Worm (Caenorhabditis elegans): Measurements from ENCODE around the gene str-23.

The str-23 gene

ce11 chrV:15658262-15659060 lies 13.8 kb downstream of the str-23 start:
- TF ChIP-seq daf-12 (tag; optimal IDR thresholded peaks at IDR 0.05): no peak
- TF ChIP-seq elt-2 (tag; optimal IDR thresholded peaks at IDR 0.05): peak; percentile 16
- no peak for TF ChIP-seq ztf-11 (tag; optimal IDR thresholded peaks at IDR 0.05)
- no peak for TF ChIP-seq nhr-12 (tag; optimal IDR thresholded peaks at IDR 0.05)
- TF ChIP-seq eor-1 (tag; optimal IDR thresholded peaks at IDR 0.05): no peak
- TF ChIP-seq ama-1 (optimal IDR thresholded peaks at IDR 0.05): no peak
- TF ChIP-seq egl-5 (tag; optimal IDR thresholded peaks at IDR 0.05): peak; percentile 1
- TF ChIP-seq ZK546.5 (tag; optimal IDR thresholded peaks at IDR 0.05): no peak
- no peak for TF ChIP-seq zag-1 (tag; optimal IDR thresholded peaks at IDR 0.05)
- TF ChIP-seq nhr-25 (tag; optimal IDR thresholded peaks at IDR 0.05): no peak
- no peak for TF ChIP-seq ceh-82 (tag; optimal IDR thresholded peaks at IDR 0.05)
- TF ChIP-seq unc-62 (GFP tag; optimal IDR thresholded peaks at IDR 0.05): no peak
- no peak for TF ChIP-seq lin-15B (tag; optimal IDR thresholded peaks at IDR 0.05)
- no peak for TF ChIP-seq R02D3.7 (tag; optimal IDR thresholded peaks at IDR 0.05)
- no peak for TF ChIP-seq nhr-28 (tag; optimal IDR thresholded peaks at IDR 0.05)
- TF ChIP-seq jun-1 (tag; optimal IDR thresholded peaks at IDR 0.05): no peak
- TF ChIP-seq nfya-1 (tag; optimal IDR thresholded peaks at IDR 0.05; ENCODE audit: insufficient read depth): no peak
- TF ChIP-seq ceh-16 (tag; optimal IDR thresholded peaks at IDR 0.05): no peak

ce11 chrV:15661003-15661402 lies 16.3 kb downstream of the str-23 start:
- TF ChIP-seq nhr-25 (tag; optimal IDR thresholded peaks at IDR 0.05) (peak; percentile 99), elt-1 (tag; optimal IDR thresholded peaks at IDR 0.05) (peak; percentile 98), nhr-23 (tag; optimal IDR thresholded peaks at IDR 0.05) (peak; percentile 79), nhr-67 (tag; optimal IDR thresholded peaks at IDR 0.05) (no peak)

- no peak for TF ChIP-seq nhr-28 (tag; optimal IDR thresholded peaks at IDR 0.05)
- TF ChIP-seq ztf-11 (tag; optimal IDR thresholded peaks at IDR 0.05): no peak
- no peak for TF ChIP-seq mdl-1 (tag; optimal IDR thresholded peaks at IDR 0.05)
- TF ChIP-seq unc-62 (GFP tag; optimal IDR thresholded peaks at IDR 0.05): no peak
- no peak for TF ChIP-seq ama-1 (optimal IDR thresholded peaks at IDR 0.05)
- TF ChIP-seq hmg-11 (tag; optimal IDR thresholded peaks at IDR 0.05): no peak
- no peak for TF ChIP-seq sea-2 (GFP tag; optimal IDR thresholded peaks at IDR 0.05)
- TF ChIP-seq aly-2 (tag; optimal IDR thresholded peaks at IDR 0.05): no peak
- no peak for TF ChIP-seq fos-1 (tag; optimal IDR thresholded peaks at IDR 0.05)
- TF ChIP-seq lin-15B (tag; optimal IDR thresholded peaks at IDR 0.05): no peak
- TF ChIP-seq egl-5 (tag; optimal IDR thresholded peaks at IDR 0.05): no peak
- no peak for TF ChIP-seq pha-4 (tag; optimal IDR thresholded peaks at IDR 0.05)
- TF ChIP-seq nhr-25 (tag; optimal IDR thresholded peaks at IDR 0.05): no peak
- no peak for TF ChIP-seq mml-1 (tag; optimal IDR thresholded peaks at IDR 0.05)
- TF ChIP-seq ceh-16 (tag; optimal IDR thresholded peaks at IDR 0.05): no peak
- no peak for TF ChIP-seq snpc-4 (tag; optimal IDR thresholded peaks at IDR 0.05)
Measured at ce11 chrV:15661580-15661979, 16.9 kb downstream of the str-23 start.

ce11 chrV:15664053-15664661 lies 19.5 kb downstream of the str-23 start:
- TF ChIP-seq ZK546.5 (tag; optimal IDR thresholded peaks at IDR 0.05) (no peak), ztf-11 (tag; optimal IDR thresholded peaks at IDR 0.05) (no peak), nhr-25 (tag; optimal IDR thresholded peaks at IDR 0.05) (peak; percentile 85), unc-39 (tag; optimal IDR thresholded peaks at IDR 0.05) (no peak), egl-5 (tag; optimal IDR thresholded peaks at IDR 0.05) (no peak), nhr-67 (tag; optimal IDR thresholded peaks at IDR 0.05) (no peak), R02D3.7 (tag; optimal IDR thresholded peaks at IDR 0.05) (no peak), pha-4 (tag; optimal IDR thresholded peaks at IDR 0.05) (peak; percentile 72), nhr-11 (tag; optimal IDR thresholded peaks at IDR 0.05) (no peak), fkh-2 (tag; optimal IDR thresholded peaks at IDR 0.05) (no peak), eor-1 (tag; optimal IDR thresholded peaks at IDR 0.05) (no peak), ceh-28 (tag; optimal IDR thresholded peaks at IDR 0.05) (no peak), ztf-4 (tag; optimal IDR thresholded peaks at IDR 0.05) (no peak), ceh-82 (tag; optimal IDR thresholded peaks at IDR 0.05) (no peak), fkh-10 (GFP tag; optimal IDR thresholded peaks at IDR 0.05) (no peak), nhr-77 (tag; optimal IDR thresholded peaks at IDR 0.05) (no peak), ama-1 (optimal IDR thresholded peaks at IDR 0.05) (peak; percentile 29), elt-2 (tag; optimal IDR thresholded peaks at IDR 0.05) (peak; percentile 50), nfya-1 (tag; optimal IDR thresholded peaks at IDR 0.05; ENCODE audit: insufficient read depth) (peak; percentile 56), unc-62 (GFP tag; optimal IDR thresholded peaks at IDR 0.05) (no peak), hmg-11 (tag; optimal IDR thresholded peaks at IDR 0.05) (peak; percentile 38), lsy-12 (tag; optimal IDR thresholded peaks at IDR 0.05) (no peak), elt-3 (tag; optimal IDR thresholded peaks at IDR 0.05) (no peak), fos-1 (tag; optimal IDR thresholded peaks at IDR 0.05) (no peak), skn-1 (tag; optimal IDR thresholded peaks at IDR 0.05) (no peak), nhr-237 (tag; optimal IDR thresholded peaks at IDR 0.05) (no peak), snpc-4 (tag; optimal IDR thresholded peaks at IDR 0.05) (no peak), lin-15B (tag; optimal IDR thresholded peaks at IDR 0.05) (no peak), mdl-1 (tag; optimal IDR thresholded peaks at IDR 0.05) (no peak), nhr-43 (tag; optimal IDR thresholded peaks at IDR 0.05; ENCODE audit: poor library complexity, severe bottlenecking) (peak; percentile 1), ceh-16 (tag; optimal IDR thresholded peaks at IDR 0.05) (no peak), nhr-28 (tag; optimal IDR thresholded peaks at IDR 0.05) (no peak), sea-2 (GFP tag; optimal IDR thresholded peaks at IDR 0.05) (no peak), egl-27 (tag; optimal IDR thresholded peaks at IDR 0.05) (no peak)

All from whole organism, L3 larva.